Fruit fly (Drosophila melanogaster): ENCODE measurements around the gene Ret.
A peak's percentile ranks its signal among the peaks of the same experiment; 100 is the strongest.

DNA sequence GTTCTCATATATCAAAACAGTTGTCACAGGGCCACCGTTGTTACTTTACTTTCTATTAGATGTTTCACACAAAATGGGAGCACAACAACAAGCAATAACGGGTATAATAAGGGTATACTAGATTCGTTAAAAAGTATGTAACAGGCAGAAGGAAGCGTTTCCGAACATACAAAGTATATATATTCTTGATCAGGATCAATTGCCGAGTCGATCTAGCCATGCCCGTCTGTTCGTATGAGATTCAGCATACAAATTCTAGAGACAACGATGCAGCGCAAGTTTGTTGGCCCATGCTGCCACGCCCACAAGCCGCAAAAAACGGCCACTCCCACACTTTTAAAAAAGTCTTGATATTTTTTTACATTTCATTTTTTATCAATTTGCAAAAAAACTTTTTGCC, 1.7 kb upstream of the Ret start, which contains the start of gene CG31624:
- TF ChIP-seq dl (GFP tag; optimal IDR thresholded peaks at IDR 0.05; ENCODE audit: insufficient read depth in 1 of 2, partially characterized antibody in 2 of 2) (no peak), psq (GFP tag; optimal IDR thresholded peaks at IDR 0.05) (no peak), Dfd (GFP tag; optimal IDR thresholded peaks at IDR 0.05) (peak; percentile 16)
